Fruit fly (Drosophila melanogaster) whole organism, embryonic: ENCODE data around the gene CG42296.

Experiments
- CG15479 ChIP-seq: fragments of 200-800 bp; sonication (Bioruptor generic); optimal IDR thresholded peaks from 3 replicates; lab custom pipeline; 2019; ENCODE audit warnings: missing biosample characterization, mild to moderate bottlenecking, missing genetic modification characterization, moderate library complexity
- CG17359 ChIP-seq: fragments of 200-800 bp; sonication (Bioruptor generic); optimal IDR thresholded peaks from 3 replicates; lab custom pipeline; 2018; ENCODE audit warnings: missing biosample characterization, mild to moderate bottlenecking, missing genetic modification characterization, moderate library complexity
- CG17361 ChIP-seq: fragments of 200-800 bp; sonication (Bioruptor generic); IDR thresholded peaks from 3 replicates; pipeline ENCODE4 v1.3.6; 2022; ENCODE audit warnings: missing biosample characterization, missing genetic modification characterization
- CG1792 ChIP-seq: fragments of 200-800 bp; sonication (Bioruptor generic); optimal IDR thresholded peaks from 2 replicates; lab custom pipeline; 2016; ENCODE audit warnings: missing biosample characterization, missing genetic modification characterization
- CG2120 ChIP-seq: fragments of 200-800 bp; sonication (Bioruptor generic); optimal IDR thresholded peaks from 3 replicates; lab custom pipeline; 2016; ENCODE audit warnings: missing biosample characterization, missing genetic modification characterization
- CG2199 ChIP-seq: fragments of 200-800 bp; sonication (Bioruptor generic); IDR thresholded peaks from 3 replicates; pipeline ENCODE4 v1.3.6; 2022; ENCODE audit warnings: missing biosample characterization, missing genetic modification characterization
- CG3065 ChIP-seq: fragments of 200-800 bp; sonication (Bioruptor generic); optimal IDR thresholded peaks from 2 replicates; lab custom pipeline; 2016; ENCODE audit warnings: missing biosample characterization, missing genetic modification characterization
- CG31365 ChIP-seq: fragments of 200-800 bp; sonication (Bioruptor generic); optimal IDR thresholded peaks from 2 replicates; lab custom pipeline; 2018; ENCODE audit warnings: missing biosample characterization, mild to moderate bottlenecking, missing genetic modification characterization
- CG3838 ChIP-seq: fragments of 200-800 bp; sonication (Bioruptor generic); optimal IDR thresholded peaks from 3 replicates; lab custom pipeline; 2016; ENCODE audit warnings: missing biosample characterization, missing genetic modification characterization
- CG3995 ChIP-seq: fragments of 200-800 bp; sonication (Bioruptor generic); optimal IDR thresholded peaks from 3 replicates; lab custom pipeline; 2016; ENCODE audit warnings: missing biosample characterization, missing genetic modification characterization
- Dbx ChIP-seq: fragments of 200-800 bp; sonication (Bioruptor generic); IDR thresholded peaks from 3 replicates; pipeline ENCODE4 v1.3.6; 2022; ENCODE audit warnings: missing biosample characterization, missing genetic modification characterization
- Dfd ChIP-seq, 2 experiments: fragments of >200 bp; optimal IDR thresholded peaks; 2 replicates each; lab custom pipeline; 2017; ENCODE audit warnings: missing biosample characterization in 2 of 2, missing genetic modification characterization in 2 of 2
- Dp ChIP-seq: fragments of 200-800 bp; sonication (Bioruptor generic); optimal IDR thresholded peaks from 2 replicates; lab custom pipeline; 2018; ENCODE audit warnings: missing biosample characterization, mild to moderate bottlenecking, missing genetic modification characterization, moderate library complexity
- HLHmδ ChIP-seq: fragments of 200-800 bp; sonication (Bioruptor generic); optimal IDR thresholded peaks from 2 replicates; lab custom pipeline; 2018; ENCODE audit warnings: missing biosample characterization, mild to moderate bottlenecking, missing genetic modification characterization, moderate library complexity
- HmgD ChIP-seq: fragments of 200-800 bp; sonication (Bioruptor generic); optimal IDR thresholded peaks from 3 replicates; lab custom pipeline; 2016; ENCODE audit warnings: missing biosample characterization, missing genetic modification characterization
- Hr78 ChIP-seq, 2 experiments: fragments of 200-800 bp in 1 of 2; fragments of >200 bp in 1 of 2; sonication (Bioruptor generic) in 1 of 2; optimal IDR thresholded peaks; 2 replicates each; lab custom pipeline; 2017 to 2019; ENCODE audit warnings: missing biosample characterization in 2 of 2, missing genetic modification characterization in 2 of 2, mild to moderate bottlenecking in 1 of 2, moderate library complexity in 1 of 2
- Med ChIP-seq: fragments of 200-800 bp; sonication (Bioruptor generic); peaks from one replicate; lab custom pipeline; 2016; ENCODE audit warnings: missing biosample characterization, missing genetic modification characterization, mild to moderate bottlenecking, inconsistent platforms, moderate library complexity
- NC2β ChIP-seq: fragments of 200-800 bp; sonication (Bioruptor generic); optimal IDR thresholded peaks from 2 replicates; lab custom pipeline; 2016; ENCODE audit warnings: missing biosample characterization, missing genetic modification characterization
- Pdp1 ChIP-seq, 2 experiments: fragments of 200-800 bp; sonication (Bioruptor generic); optimal IDR thresholded peaks; 3 replicates each; lab custom pipeline; 2016; ENCODE audit warnings: missing biosample characterization in 2 of 2, missing genetic modification characterization in 2 of 2, mild to moderate bottlenecking in 1 of 2, moderate library complexity in 1 of 2
- Ptx1 ChIP-seq: fragments of 200-800 bp; sonication (Bioruptor generic); IDR thresholded peaks from 2 replicates; pipeline ENCODE4 v1.3.6; 2022; ENCODE audit warnings: missing biosample characterization, missing genetic modification characterization
- Sox102F ChIP-seq: fragments of 200-800 bp; sonication (Bioruptor generic); optimal IDR thresholded peaks from 2 replicates; lab custom pipeline; 2018; ENCODE audit warnings: missing biosample characterization, mild to moderate bottlenecking, missing genetic modification characterization, moderate library complexity
- Trl ChIP-seq, 3 experiments: fragments of >200 bp in 2 of 3; fragments of 200-800 bp in 1 of 3; sonication (Bioruptor generic) in 1 of 3; optimal IDR thresholded peaks; 2 replicates in 1 of 3; 3 replicates in 2 of 3; lab custom pipeline; 2016 to 2017; ENCODE audit warnings: missing biosample characterization in 1 of 3, missing genetic modification characterization in 1 of 3
- chif ChIP-seq, 2 experiments: fragments of 200-800 bp; sonication (Bioruptor generic); optimal IDR thresholded peaks; 3 replicates each; lab custom pipeline; 2016; ENCODE audit warnings: missing biosample characterization in 2 of 2, missing genetic modification characterization in 2 of 2
- chinmo ChIP-seq: fragments of 200-800 bp; sonication (Bioruptor generic); IDR thresholded peaks from 4 replicates; pipeline ENCODE4 v1.3.6; 2022; ENCODE audit warnings: missing biosample characterization, missing genetic modification characterization; ENCODE audit not compliant: partially characterized antibody
- crol ChIP-seq: fragments of 200-800 bp; sonication (Bioruptor generic); IDR thresholded peaks from 2 replicates; pipeline ENCODE4 v1.3.6; 2022; ENCODE audit warnings: missing biosample characterization, missing genetic modification characterization
- cwo ChIP-seq: fragments of 200-800 bp; sonication (Bioruptor generic); optimal IDR thresholded peaks from 3 replicates; lab custom pipeline; 2017; ENCODE audit warnings: missing biosample characterization, missing genetic modification characterization, mild to moderate bottlenecking, moderate library complexity, missing genetic modification reagents
- dm ChIP-seq: fragments of 200-800 bp; sonication (Bioruptor generic); optimal IDR thresholded peaks from 3 replicates; lab custom pipeline; 2016; ENCODE audit warnings: missing biosample characterization, missing genetic modification characterization
- exex ChIP-seq: fragments of 200-800 bp; sonication (Bioruptor generic); optimal IDR thresholded peaks from 4 replicates; lab custom pipeline; 2018; ENCODE audit warnings: missing biosample characterization, mild to moderate bottlenecking, missing genetic modification characterization, moderate library complexity
- gem ChIP-seq: fragments of 200-800 bp; sonication (Bioruptor generic); optimal IDR thresholded peaks from 2 replicates; lab custom pipeline; 2019; ENCODE audit warnings: missing biosample characterization, mild to moderate bottlenecking, missing genetic modification characterization, moderate library complexity
- grau ChIP-seq: fragments of 200-800 bp; optimal IDR thresholded peaks from 3 replicates; lab custom pipeline; 2019; ENCODE audit warnings: missing biosample characterization, mild to moderate bottlenecking, missing genetic modification characterization, moderate library complexity
- grn ChIP-seq: fragments of 200-800 bp; sonication (Bioruptor generic); optimal IDR thresholded peaks from 3 replicates; lab custom pipeline; 2017; ENCODE audit warnings: missing biosample characterization, missing genetic modification characterization
- gro ChIP-seq: fragments of 200-800 bp; sonication (Bioruptor generic); optimal IDR thresholded peaks from 2 replicates; lab custom pipeline; 2016; ENCODE audit warnings: missing biosample characterization, missing genetic modification characterization
- gsb-n ChIP-seq: fragments of 200-800 bp; sonication (Bioruptor generic); optimal IDR thresholded peaks from 3 replicates; lab custom pipeline; 2018; ENCODE audit warnings: missing biosample characterization, mild to moderate bottlenecking, missing genetic modification characterization
- h ChIP-seq: fragments of >200 bp; optimal IDR thresholded peaks from 2 replicates; lab custom pipeline; 2017
- kay ChIP-seq: fragments of 200-800 bp; sonication (Bioruptor generic); optimal IDR thresholded peaks from 2 replicates; lab custom pipeline; 2016; ENCODE audit warnings: missing biosample characterization, missing genetic modification characterization
- mirr ChIP-seq: fragments of 200-800 bp; sonication (Bioruptor generic); optimal IDR thresholded peaks from 3 replicates; lab custom pipeline; 2018; ENCODE audit warnings: missing biosample characterization, mild to moderate bottlenecking, missing genetic modification characterization
- nom ChIP-seq: fragments of 200-800 bp; sonication (Bioruptor generic); optimal IDR thresholded peaks from 2 replicates; lab custom pipeline; 2017; ENCODE audit warnings: missing biosample characterization, missing genetic modification characterization, mild to moderate bottlenecking, moderate library complexity, missing genetic modification reagents
- onecut ChIP-seq: fragments of 200-800 bp; sonication (Bioruptor generic); IDR thresholded peaks from 2 replicates; pipeline ENCODE4 v1.3.6; 2022; ENCODE audit warnings: missing biosample characterization, missing genetic modification characterization
- otp ChIP-seq: fragments of 200-800 bp; sonication (Bioruptor generic); IDR thresholded peaks from 3 replicates; pipeline ENCODE4, ENCODE4 v1.3.6; 2022; ENCODE audit warnings: missing biosample characterization, missing genetic modification characterization
- phol ChIP-seq: fragments of 200-800 bp; sonication (Bioruptor generic); optimal IDR thresholded peaks from 3 replicates; lab custom pipeline; 2018; ENCODE audit warnings: missing biosample characterization, mild to moderate bottlenecking, missing genetic modification characterization, moderate library complexity
- pros ChIP-seq: fragments of 200-800 bp; sonication (Bioruptor generic); optimal IDR thresholded peaks from 3 replicates; lab custom pipeline; 2019; ENCODE audit warnings: missing biosample characterization, mild to moderate bottlenecking, missing genetic modification characterization, moderate library complexity
- ranshi ChIP-seq: fragments of 200-800 bp; sonication (Bioruptor generic); IDR thresholded peaks from 2 replicates; pipeline ENCODE4 v1.3.6; 2022; ENCODE audit warnings: missing biosample characterization, missing genetic modification characterization
- row ChIP-seq: fragments of 200-800 bp; sonication (Bioruptor generic); IDR thresholded peaks from 3 replicates; pipeline ENCODE4 v1.3.6; 2022; ENCODE audit warnings: missing biosample characterization, missing genetic modification characterization
- seq ChIP-seq: fragments of 200-800 bp; sonication (Bioruptor generic); IDR thresholded peaks from 2 replicates; pipeline ENCODE4 v1.3.6; 2022; ENCODE audit warnings: missing biosample characterization, missing genetic modification characterization
- stwl ChIP-seq: fragments of 200-800 bp; sonication (Bioruptor generic); optimal IDR thresholded peaks from 3 replicates; lab custom pipeline; 2018; ENCODE audit warnings: missing biosample characterization, mild to moderate bottlenecking, missing genetic modification characterization, moderate library complexity
- sug ChIP-seq: fragments of 200-800 bp; optimal IDR thresholded peaks from 2 replicates; lab custom pipeline; 2019; ENCODE audit warnings: missing biosample characterization, mild to moderate bottlenecking, missing genetic modification characterization, moderate library complexity
- unpg ChIP-seq: fragments of 200-800 bp; sonication (Bioruptor generic); optimal IDR thresholded peaks from 3 replicates; lab custom pipeline; 2018; ENCODE audit warnings: missing biosample characterization, mild to moderate bottlenecking, missing genetic modification characterization, moderate library complexity

The CG42296 gene

dm6 chr2L:2038956-2039263 lies 3.1 kb upstream of the CG42296 start:
- TF ChIP-seq Dbx (0 out of 3 replicates have a peak, but pooled peaks have one; percentile 28), CG2120 (GFP tag; lab: Kevin White, UChicago) (peak; percentile 13), Med (GFP tag; lab: Kevin White, UChicago) (no peak), Pdp1 (GFP tag; optimal IDR thresholded peaks at IDR 0.05; lab: Kevin White, UChicago) (peak in 1 of 2 experiments; percentile 98), mirr (GFP tag; lab: Kevin White, UChicago) (peak; percentile 28), grau (tag; lab: Kevin White, UChicago) (peak; percentile 51), Dfd (GFP tag; optimal IDR thresholded peaks at IDR 0.05; lab: Kevin White, UChicago) (no peak)
- TF ChIP-seq, all 482 proteins: peak for 5

dm6 chr2L:2038253-2038955 lies 2.6 kb upstream of the CG42296 start:
- no peak for TF ChIP-seq dm
- TF ChIP-seq kay, result peak; percentile 65
- no peak for TF ChIP-seq Trl (optimal IDR thresholded peaks at IDR 0.05; lab: Kevin White, UChicago)
- TF ChIP-seq Trl (GFP tag; optimal IDR thresholded peaks at IDR 0.05; lab: Kevin White, UChicago), result no peak
- no peak for TF ChIP-seq NC2β (GFP tag; lab: Kevin White, UChicago)
- TF ChIP-seq CG3065 (GFP tag; lab: Kevin White, UChicago), result no peak
- no peak for TF ChIP-seq ranshi (GFP tag; lab: Robert Waterston, UW)
- peak; percentile 70 for TF ChIP-seq onecut (GFP tag; lab: Robert Waterston, UW)
- TF ChIP-seq seq (GFP tag; lab: Robert Waterston, UW), result 0 out of 2 replicates have a peak, but pooled peaks have one; percentile 42
- no peak for TF ChIP-seq stwl (tag; lab: Kevin White, UChicago)
- peak; percentile 10 for TF ChIP-seq nom
- 0 out of 3 replicates have a peak, but pooled peaks have one; percentile 12 for TF ChIP-seq row (GFP tag; lab: Robert Waterston, UW)
- no peak for TF ChIP-seq CG31365 (tag; lab: Kevin White, UChicago)
- TF ChIP-seq exex (tag; lab: Kevin White, UChicago), result peak; percentile 73
- peak; percentile 90; the same call in 2 of the 4 replicates for TF ChIP-seq chinmo (GFP tag; lab: Robert Waterston, UW)
- TF ChIP-seq CG3995 (GFP tag; lab: Kevin White, UChicago), result peak; percentile 12
- TF ChIP-seq crol (GFP tag; lab: Robert Waterston, UW), result peak; percentile 92
- TF ChIP-seq phol, result peak; percentile 13
- TF ChIP-seq Sox102F, result no peak
- TF ChIP-seq unpg, result peak; percentile 3
- TF ChIP-seq pros (GFP tag; lab: Kevin White, UChicago), result no peak
- peak; percentile 25 for TF ChIP-seq cwo (GFP tag; lab: Kevin White, UChicago)
- TF ChIP-seq Dp (GFP tag; lab: Kevin White, UChicago), result no peak
- no peak for TF ChIP-seq gsb-n (tag; lab: Kevin White, UChicago)
- 0 out of 3 replicates have a peak, but pooled peaks have one; percentile 22 for TF ChIP-seq otp (GFP tag; lab: Robert Waterston, UW)
- no peak for TF ChIP-seq gro
- TF ChIP-seq h (lab: Kevin White, UChicago), result no peak
- peak in 1 of 2 experiments; percentile 23 for TF ChIP-seq Pdp1 (GFP tag; optimal IDR thresholded peaks at IDR 0.05; lab: Kevin White, UChicago)
- TF ChIP-seq HLHmδ (GFP tag; lab: Kevin White, UChicago), result no peak
- no peak for TF ChIP-seq HmgD (GFP tag; lab: Kevin White, UChicago)
- TF ChIP-seq CG17359 (tag; lab: Kevin White, UChicago), result peak; percentile 2
- peak; percentile 30 for TF ChIP-seq grn
- peak; percentile 67 for TF ChIP-seq Med (GFP tag; lab: Kevin White, UChicago)
- TF ChIP-seq Ptx1 (GFP tag; lab: Robert Waterston, UW), result no peak
- TF ChIP-seq gem, result no peak
- no peak for TF ChIP-seq CG3838 (GFP tag; lab: Kevin White, UChicago)
- TF ChIP-seq CG2199 (GFP tag; lab: Robert Waterston, UW), result no peak
- 0 out of 3 replicates have a peak, but pooled peaks have one; percentile 19 for TF ChIP-seq CG17361 (GFP tag; lab: Robert Waterston, UW)
- peak; percentile 41 for TF ChIP-seq CG1792 (GFP tag; lab: Kevin White, UChicago)
- TF ChIP-seq chif (GFP tag; optimal IDR thresholded peaks at IDR 0.05; lab: Kevin White, UChicago), result no peak
- TF ChIP-seq CG15479 (GFP tag; lab: Kevin White, UChicago), result peak; percentile 41
- peak; percentile 9 for TF ChIP-seq sug (tag; lab: Kevin White, UChicago)
- TF ChIP-seq Hr78 (GFP tag; optimal IDR thresholded peaks at IDR 0.05; lab: Kevin White, UChicago), result peak in 1 of 2 experiments; percentile 76
